Worm (Caenorhabditis elegans) whole organism, midembryonic: ENCODE results near the gene spdl-1.

ENCODE experiments used
- T22C8.4 ChIP-seq: fragments of 200-800 bp; sonication (Bioruptor generic); IDR thresholded peaks from 2 replicates; pipeline ENCODE4 v1.3.6; 2022; ENCODE audit warnings: missing genetic modification characterization, missing compliant biosample characterization
- cog-1 ChIP-seq: sonication (generic microtip); optimal IDR thresholded peaks from 2 replicates; lab custom pipeline; 2016; ENCODE audit warnings: missing genetic modification characterization, missing compliant biosample characterization
- flt-1 ChIP-seq: fragments of 200-800 bp; sonication (Bioruptor generic); IDR thresholded peaks from 2 replicates; pipeline ENCODE4 v1.3.6; 2022; ENCODE audit warnings: missing genetic modification characterization, missing compliant biosample characterization
- klf-2 ChIP-seq: fragments of 200-800 bp; sonication (Bioruptor generic); conservative IDR thresholded peaks from 2 replicates; pipeline ENCODE4 v1.3.6; 2022; ENCODE audit warnings: missing genetic modification reagents, missing genetic modification characterization, missing compliant biosample characterization
- med-1 ChIP-seq: sonication (generic microtip); optimal IDR thresholded peaks from 2 replicates; lab custom pipeline; 2017; ENCODE audit warnings: missing genetic modification characterization, mild to moderate bottlenecking, missing compliant biosample characterization, antibody characterized with exemption, missing genetic modification reagents; ENCODE audit not compliant: insufficient read depth
- ref-1 ChIP-seq: fragments of 200-800 bp; sonication (Bioruptor generic); conservative IDR thresholded peaks from 2 replicates; pipeline ENCODE4 v1.3.6; 2022; ENCODE audit warnings: missing genetic modification reagents, missing genetic modification characterization, missing compliant biosample characterization
- tab-1 ChIP-seq: fragments of 200-800 bp; sonication (Bioruptor generic); IDR thresholded peaks from 2 replicates; pipeline ENCODE4 v1.3.6; 2022; ENCODE audit warnings: missing genetic modification characterization, missing compliant biosample characterization
- ztf-23 ChIP-seq: fragments of 200-800 bp; sonication (Bioruptor generic); IDR thresholded peaks from 2 replicates; pipeline ENCODE4 v1.3.6; 2022; ENCODE audit warnings: missing genetic modification reagents, missing genetic modification characterization, missing compliant biosample characterization
- ztf-29 ChIP-seq: fragments of 200-800 bp; sonication (Bioruptor generic); IDR thresholded peaks from 2 replicates; pipeline ENCODE4 v1.3.6; 2022; ENCODE audit warnings: missing genetic modification reagents, missing genetic modification characterization, missing compliant biosample characterization

The spdl-1 gene

DNA sequence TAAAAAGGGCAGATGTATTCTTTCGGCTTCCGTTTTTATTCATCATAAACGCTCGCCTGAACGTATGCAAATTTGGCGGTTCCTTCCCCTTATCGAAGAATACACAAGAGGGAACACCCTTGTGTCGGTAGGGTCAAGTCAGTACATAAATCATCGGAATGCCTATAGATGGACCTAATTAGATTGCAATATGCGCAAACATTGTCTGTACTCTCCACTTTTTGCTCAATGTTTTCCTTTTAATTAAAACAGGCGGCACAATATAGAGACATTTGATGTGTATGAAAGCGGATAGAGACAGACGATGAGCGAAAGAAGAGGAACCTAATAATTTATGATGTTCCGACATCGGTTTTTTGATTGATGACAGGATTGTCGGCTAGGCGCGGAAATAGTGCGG lies 32.8 kb downstream of the spdl-1 start:
- no peak for TF ChIP-seq med-1 (GFP tag; lab: Kevin White, UChicago)
- no peak for TF ChIP-seq ref-1 (GFP tag; lab: Robert Waterston, UW)
- no peak for TF ChIP-seq ztf-23 (GFP tag; lab: Robert Waterston, UW)
- 0 out of 2 replicates have a peak, but pooled peaks have one; percentile 32 for TF ChIP-seq tab-1
- peak; percentile 57 for TF ChIP-seq cog-1 (tag; lab: Kevin White, UChicago)

DNA sequence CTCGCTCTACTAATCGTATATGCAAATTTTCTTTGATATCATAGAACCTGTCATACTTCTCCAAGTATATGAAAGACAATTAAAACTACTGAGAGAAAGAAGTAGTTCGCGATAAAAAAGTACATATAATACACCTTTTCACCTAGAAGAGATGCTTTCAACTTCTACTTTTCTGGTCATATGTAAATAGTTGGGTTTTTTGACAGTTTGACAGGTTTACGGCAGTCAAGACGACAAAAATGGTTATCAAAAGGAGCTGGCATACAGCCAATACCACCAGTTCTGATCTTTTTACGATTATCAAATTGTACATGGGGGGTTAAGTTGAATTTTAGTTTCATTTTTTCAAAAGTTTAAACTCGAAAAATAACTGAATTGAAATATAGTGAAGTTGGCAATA lies 33.5 kb downstream of the spdl-1 start:
- TF ChIP-seq cog-1 (tag; lab: Kevin White, UChicago), result no peak
- no peak for TF ChIP-seq tab-1
- TF ChIP-seq ref-1 (GFP tag; lab: Robert Waterston, UW), result no peak
- TF ChIP-seq flt-1 (GFP tag; lab: Robert Waterston, UW), result no peak
- no peak for TF ChIP-seq med-1 (GFP tag; lab: Kevin White, UChicago)
- no peak for TF ChIP-seq klf-2 (GFP tag; lab: Robert Waterston, UW)
- TF ChIP-seq ztf-23 (GFP tag; lab: Robert Waterston, UW), result no peak
- TF ChIP-seq ztf-29 (GFP tag; lab: Robert Waterston, UW), result no peak

DNA sequence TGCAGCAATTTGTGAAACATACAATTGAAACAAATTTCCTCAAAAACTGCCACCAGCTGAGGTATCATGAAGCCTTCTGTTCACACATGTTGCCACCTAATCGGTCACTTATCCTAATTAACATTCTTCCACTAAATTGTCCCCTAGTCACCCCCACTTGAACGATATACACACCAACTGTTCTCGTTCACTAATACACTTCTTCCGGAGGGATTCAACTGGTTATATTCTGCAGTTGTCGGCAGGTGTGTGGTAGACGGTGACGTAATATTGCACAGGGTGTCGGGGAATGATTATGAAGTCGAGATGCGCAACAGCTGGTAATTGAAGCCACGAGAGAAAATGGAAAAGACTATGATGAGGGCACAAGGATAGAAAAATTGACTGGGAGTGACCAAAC lies 34.0 kb downstream of the spdl-1 start:
- no peak for TF ChIP-seq ref-1 (GFP tag; lab: Robert Waterston, UW)
- no peak for TF ChIP-seq T22C8.4 (GFP tag; lab: Robert Waterston, UW)
- TF ChIP-seq ztf-29 (GFP tag; lab: Robert Waterston, UW), result no peak
- no peak for TF ChIP-seq med-1 (GFP tag; lab: Kevin White, UChicago)
- no peak for TF ChIP-seq klf-2 (GFP tag; lab: Robert Waterston, UW)
- TF ChIP-seq tab-1, result no peak
- no peak for TF ChIP-seq ztf-23 (GFP tag; lab: Robert Waterston, UW)
- no peak for TF ChIP-seq cog-1 (tag; lab: Kevin White, UChicago)
- TF ChIP-seq flt-1 (GFP tag; lab: Robert Waterston, UW), result no peak

DNA sequence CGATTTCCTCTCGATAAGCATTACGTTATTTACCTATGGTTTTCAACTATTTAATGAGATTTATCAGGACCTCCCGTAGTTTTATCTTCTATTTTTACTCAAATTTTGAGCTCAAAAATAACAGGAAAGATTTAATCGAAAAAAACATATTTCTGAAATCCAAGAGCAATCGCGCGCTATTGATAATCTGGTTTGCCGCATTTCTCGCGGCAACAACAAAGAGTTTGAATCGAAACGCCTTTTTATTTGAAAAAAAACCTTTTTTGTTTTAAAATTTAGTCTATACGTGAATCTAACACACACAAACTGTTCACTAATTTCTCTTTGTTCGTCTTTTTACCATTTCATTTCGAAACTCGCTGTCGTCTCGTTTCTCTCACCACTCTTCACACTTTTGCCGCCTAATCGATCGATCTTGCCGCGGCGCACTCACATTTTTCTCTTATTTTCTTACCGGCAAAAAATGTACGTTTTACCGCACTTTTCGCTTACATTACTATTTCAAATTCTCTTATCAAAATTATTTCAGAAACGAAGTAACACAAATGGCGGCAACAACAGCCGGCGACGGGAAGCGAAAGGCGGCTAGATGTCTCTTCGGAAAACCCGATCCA lies 34.9 kb downstream of the spdl-1 start, which contains the start of gene cki-2:
Gene cki-2 (plus strand): TSS at position 337 of the 614 bp plus-strand sequence.
- TF ChIP-seq T22C8.4 (GFP tag; lab: Robert Waterston, UW), result peak; percentile 37; the same call in 1 of the 2 replicates
- TF ChIP-seq ztf-23 (GFP tag; lab: Robert Waterston, UW), result no peak
- TF ChIP-seq klf-2 (GFP tag; lab: Robert Waterston, UW), result no peak

- no peak for TF ChIP-seq ztf-23 (GFP tag; lab: Robert Waterston, UW)
- no peak for TF ChIP-seq T22C8.4 (GFP tag; lab: Robert Waterston, UW)
Measured at ce11 chrII:7817580-7817979, 36.2 kb downstream of the spdl-1 start.

ce11 chrII:7819359-7819758 lies 38.0 kb downstream of the spdl-1 start:
- TF ChIP-seq ztf-29 (GFP tag; lab: Robert Waterston, UW), result no peak
- no peak for TF ChIP-seq med-1 (GFP tag; lab: Kevin White, UChicago)
- no peak for TF ChIP-seq flt-1 (GFP tag; lab: Robert Waterston, UW)
- no peak for TF ChIP-seq tab-1
- no peak for TF ChIP-seq klf-2 (GFP tag; lab: Robert Waterston, UW)
- no peak for TF ChIP-seq T22C8.4 (GFP tag; lab: Robert Waterston, UW)
- TF ChIP-seq ztf-23 (GFP tag; lab: Robert Waterston, UW), result no peak
- TF ChIP-seq ref-1 (GFP tag; lab: Robert Waterston, UW), result no peak
- TF ChIP-seq cog-1 (tag; lab: Kevin White, UChicago), result no peak

- TF ChIP-seq tab-1 (no peak), ztf-29 (GFP tag; lab: Robert Waterston, UW) (no peak), med-1 (GFP tag; lab: Kevin White, UChicago) (no peak), klf-2 (GFP tag; lab: Robert Waterston, UW) (no peak), T22C8.4 (GFP tag; lab: Robert Waterston, UW) (no peak), cog-1 (tag; lab: Kevin White, UChicago) (no peak), flt-1 (GFP tag; lab: Robert Waterston, UW) (no peak), ztf-23 (GFP tag; lab: Robert Waterston, UW) (no peak), ref-1 (GFP tag; lab: Robert Waterston, UW) (no peak)
Measured at ce11 chrII:7822454-7822853, 41.1 kb downstream of the spdl-1 start, which contains the start of gene irld-47. irld-47 (minus strand) TSS chrII:7822554.

ce11 chrII:7825107-7825506 lies 43.7 kb downstream of the spdl-1 start, which contains the start of gene srw-62:
srw-62 (plus strand) TSS chrII:7825407.
- TF ChIP-seq ztf-23 (GFP tag; lab: Robert Waterston, UW), result no peak
- no peak for TF ChIP-seq ztf-29 (GFP tag; lab: Robert Waterston, UW)
- TF ChIP-seq med-1 (GFP tag; lab: Kevin White, UChicago), result no peak
- no peak for TF ChIP-seq flt-1 (GFP tag; lab: Robert Waterston, UW)
- TF ChIP-seq ref-1 (GFP tag; lab: Robert Waterston, UW), result no peak
- TF ChIP-seq klf-2 (GFP tag; lab: Robert Waterston, UW), result no peak
- TF ChIP-seq tab-1, result no peak
- no peak for TF ChIP-seq cog-1 (tag; lab: Kevin White, UChicago)
- no peak for TF ChIP-seq T22C8.4 (GFP tag; lab: Robert Waterston, UW)

DNA sequence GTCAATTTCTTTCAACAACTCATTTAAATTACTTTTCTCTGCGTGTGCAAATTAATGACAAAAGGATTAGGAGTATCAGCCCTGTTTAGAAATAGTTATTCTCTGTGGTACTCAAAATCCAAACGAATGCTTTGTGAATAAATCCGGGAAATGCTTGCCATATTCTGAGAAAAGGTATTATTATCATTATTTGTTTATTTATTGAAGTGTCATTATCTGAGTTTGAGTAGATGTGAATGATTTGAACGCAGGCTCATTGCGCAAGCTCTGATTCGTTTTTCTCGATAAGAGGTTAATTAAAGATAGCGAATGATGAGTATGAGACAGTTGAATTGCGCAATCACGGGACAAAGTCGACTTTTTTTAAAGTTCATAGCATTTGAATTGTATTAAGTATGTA lies 46.5 kb downstream of the spdl-1 start:
- TF ChIP-seq flt-1 (GFP tag; lab: Robert Waterston, UW), result no peak
- TF ChIP-seq cog-1 (tag; lab: Kevin White, UChicago), result no peak
- TF ChIP-seq ztf-29 (GFP tag; lab: Robert Waterston, UW), result no peak
- no peak for TF ChIP-seq ztf-23 (GFP tag; lab: Robert Waterston, UW)
- no peak for TF ChIP-seq tab-1
- no peak for TF ChIP-seq klf-2 (GFP tag; lab: Robert Waterston, UW)
- no peak for TF ChIP-seq T22C8.4 (GFP tag; lab: Robert Waterston, UW)
- TF ChIP-seq med-1 (GFP tag; lab: Kevin White, UChicago), result no peak
- TF ChIP-seq ref-1 (GFP tag; lab: Robert Waterston, UW), result no peak
